Fruit fly (Drosophila melanogaster): Measurements from ENCODE around the gene Doa.

dm6 chr3R:28840620-28841019 lies 47.3 kb upstream of the Doa start:
- TF ChIP-seq Smox (GFP tag; optimal IDR thresholded peaks at IDR 0.05) (no peak), Gug (GFP tag; IDR thresholded peaks at IDR 0.05) (no peak), Sox102F (GFP tag; optimal IDR thresholded peaks at IDR 0.05) (no peak), pdm3 (GFP tag; optimal IDR thresholded peaks at IDR 0.05) (no peak), CG6276 (GFP tag; optimal IDR thresholded peaks at IDR 0.05) (no peak), salr (GFP tag; optimal IDR thresholded peaks at IDR 0.05) (no peak)

Measured in whole organism, prepupa.